Fruit fly (Drosophila melanogaster) whole organism, embryonic: ENCODE results near the gene CG6015.

Experiments used
- CG16815 ChIP-seq: fragments of 200-800 bp; sonication (Bioruptor generic); optimal IDR thresholded peaks from 3 replicates; lab custom pipeline; 2017; ENCODE audit warnings: missing biosample characterization, mild to moderate bottlenecking, missing genetic modification characterization
- bigmax ChIP-seq: fragments of 200-800 bp; sonication (Bioruptor generic); optimal IDR thresholded peaks from 2 replicates; lab custom pipeline; 2018; ENCODE audit warnings: missing biosample characterization, mild to moderate bottlenecking, missing genetic modification characterization
- gcm ChIP-seq: fragments of 200-800 bp; sonication (Bioruptor generic); optimal IDR thresholded peaks from 2 replicates; lab custom pipeline; 2019; ENCODE audit warnings: missing biosample characterization, mild to moderate bottlenecking, missing genetic modification characterization, moderate library complexity

- TF ChIP-seq bigmax (GFP tag; lab: Kevin White, UChicago) (no peak), CG16815 (no peak), gcm (GFP tag; lab: Kevin White, UChicago) (no peak)
Measured at dm6 chr3R:22027743-22028099, 6.4 kb downstream of the CG6015 start.
